Worm (Caenorhabditis elegans): ENCODE results near the gene T04A6.3.

DNA sequence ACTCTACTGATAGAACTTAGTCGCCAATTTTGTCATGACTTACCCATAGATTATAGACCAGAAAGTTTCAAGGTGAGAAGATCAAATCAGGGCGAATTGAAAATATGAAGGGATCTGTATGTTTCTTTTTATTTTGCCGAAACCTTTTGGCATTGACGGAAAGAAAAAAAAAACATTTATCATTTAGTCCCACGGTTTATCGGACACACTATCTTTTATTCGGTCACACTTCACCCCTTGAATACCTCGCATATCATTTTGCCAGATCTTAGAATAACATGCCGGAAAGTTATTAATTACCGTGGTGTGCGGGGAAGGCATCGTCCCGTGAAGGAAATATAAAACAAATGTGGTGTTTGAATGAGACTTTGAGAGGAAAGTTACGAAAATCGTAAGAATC lies 37.0 kb upstream of the T04A6.3 start:
- TF ChIP-seq fos-1 (tag; optimal IDR thresholded peaks at IDR 0.05) (no peak), snpc-4 (tag; optimal IDR thresholded peaks at IDR 0.05) (no peak), elt-3 (tag; optimal IDR thresholded peaks at IDR 0.05) (no peak), nhr-67 (tag; optimal IDR thresholded peaks at IDR 0.05) (no peak), lin-39 (tag; optimal IDR thresholded peaks at IDR 0.05) (no peak), aly-2 (tag; optimal IDR thresholded peaks at IDR 0.05) (no peak), fkh-10 (GFP tag; optimal IDR thresholded peaks at IDR 0.05) (no peak), nhr-77 (tag; optimal IDR thresholded peaks at IDR 0.05) (no peak)
